Fruit fly (Drosophila melanogaster) whole organism, prepupa: ENCODE results near the gene CG12012.

Source experiments
- CG10631 ChIP-seq: fragments of 200-800 bp; sonication (Bioruptor generic); optimal IDR thresholded peaks from 2 replicates; lab custom pipeline; 2016; ENCODE audit warnings: missing biosample characterization, missing genetic modification characterization
- CG10669 ChIP-seq: fragments of 200-800 bp; sonication (Bioruptor generic); optimal IDR thresholded peaks from 3 replicates; lab custom pipeline; 2018; ENCODE audit warnings: missing biosample characterization, mild to moderate bottlenecking, missing genetic modification characterization, moderate library complexity
- CG11294 ChIP-seq: fragments of 200-800 bp; sonication (Bioruptor generic); IDR thresholded peaks from 2 replicates; pipeline ENCODE4 v1.3.6; 2022; ENCODE audit warnings: missing biosample characterization, missing genetic modification characterization
- CG11762 ChIP-seq: fragments of 200-800 bp; sonication (Bioruptor generic); optimal IDR thresholded peaks from 3 replicates; lab custom pipeline; 2016; ENCODE audit warnings: missing biosample characterization, missing genetic modification characterization; ENCODE audit not compliant: insufficient read depth
- CG11902 ChIP-seq: fragments of 200-800 bp; sonication (Bioruptor generic); optimal IDR thresholded peaks from 3 replicates; lab custom pipeline; 2016; ENCODE audit warnings: missing biosample characterization, missing genetic modification characterization
- CG15336 ChIP-seq: fragments of 200-800 bp; sonication (Bioruptor generic); IDR thresholded peaks from 2 replicates; pipeline ENCODE4 v1.3.6; 2022; ENCODE audit warnings: missing biosample characterization, missing genetic modification characterization
- CG1621 ChIP-seq: fragments of 200-800 bp; sonication (Bioruptor generic); optimal IDR thresholded peaks from 3 replicates; lab custom pipeline; 2018; ENCODE audit warnings: missing biosample characterization, mild to moderate bottlenecking, missing genetic modification characterization
- CG16779 ChIP-seq: fragments of 200-800 bp; sonication (Bioruptor generic); optimal IDR thresholded peaks from 3 replicates; lab custom pipeline; 2017; ENCODE audit warnings: missing biosample characterization, mild to moderate bottlenecking, missing genetic modification characterization
- CG3032 ChIP-seq: fragments of 200-800 bp; optimal IDR thresholded peaks from 2 replicates; lab custom pipeline; 2019; ENCODE audit warnings: missing biosample characterization, mild to moderate bottlenecking, missing genetic modification characterization, moderate library complexity
- CG34406 ChIP-seq: fragments of 200-800 bp; sonication (Bioruptor generic); optimal IDR thresholded peaks from 3 replicates; lab custom pipeline; 2016; ENCODE audit warnings: missing biosample characterization, missing genetic modification characterization
- CG3919 ChIP-seq: fragments of 200-800 bp; sonication (Bioruptor generic); optimal IDR thresholded peaks from 3 replicates; lab custom pipeline; 2016; ENCODE audit warnings: missing biosample characterization, missing genetic modification characterization
- CG4318 ChIP-seq: fragments of 200-800 bp; sonication (Bioruptor generic); optimal IDR thresholded peaks from 3 replicates; lab custom pipeline; 2017; ENCODE audit warnings: missing biosample characterization, mild to moderate bottlenecking, missing genetic modification characterization
- CG6276 ChIP-seq: fragments of 200-800 bp; sonication (Bioruptor generic); optimal IDR thresholded peaks from 2 replicates; lab custom pipeline; 2017; ENCODE audit warnings: missing biosample characterization, mild to moderate bottlenecking, missing genetic modification characterization
- CG6808 ChIP-seq: fragments of 200-800 bp; sonication (Bioruptor generic); optimal IDR thresholded peaks from 3 replicates; lab custom pipeline; 2017; ENCODE audit warnings: missing biosample characterization, missing genetic modification characterization, mild to moderate bottlenecking, moderate library complexity, missing genetic modification reagents
- CG6854 ChIP-seq: fragments of 200-800 bp; sonication (Bioruptor generic); optimal IDR thresholded peaks from 2 replicates; lab custom pipeline; 2017; ENCODE audit warnings: missing biosample characterization, mild to moderate bottlenecking, missing genetic modification characterization
- CG8119 ChIP-seq: fragments of 200-800 bp; sonication (Bioruptor generic); IDR thresholded peaks from 3 replicates; pipeline ENCODE4 v1.3.6; 2022; ENCODE audit warnings: missing biosample characterization, missing genetic modification characterization
- CG9139 ChIP-seq: fragments of 200-800 bp; sonication (Bioruptor generic); optimal IDR thresholded peaks from 3 replicates; lab custom pipeline; 2017; ENCODE audit warnings: missing biosample characterization, mild to moderate bottlenecking, missing genetic modification characterization
- Eip75B ChIP-seq: fragments of 200-800 bp; sonication (Bioruptor generic); optimal IDR thresholded peaks from 3 replicates; lab custom pipeline; 2016; ENCODE audit warnings: missing biosample characterization, missing genetic modification characterization
- Eip78C ChIP-seq: fragments of 200-800 bp; sonication (Bioruptor generic); peaks from one replicate; lab custom pipeline; 2016; ENCODE audit warnings: missing biosample characterization, missing genetic modification characterization
- Eip93F ChIP-seq: fragments of 200-800 bp; sonication (Bioruptor generic); optimal IDR thresholded peaks from 2 replicates; lab custom pipeline; 2016; ENCODE audit warnings: missing biosample characterization, mild to moderate bottlenecking, missing genetic modification characterization
- Ets21C ChIP-seq: fragments of 200-800 bp; sonication (Bioruptor generic); optimal IDR thresholded peaks from 3 replicates; lab custom pipeline; 2016; ENCODE audit warnings: missing biosample characterization, missing genetic modification characterization
- Ets96B ChIP-seq: fragments of 200-800 bp; optimal IDR thresholded peaks from 2 replicates; lab custom pipeline; 2019; ENCODE audit warnings: missing biosample characterization, mild to moderate bottlenecking, missing genetic modification characterization, moderate library complexity
- Hr38 ChIP-seq: sonication (Bioruptor generic); optimal IDR thresholded peaks from 2 replicates; lab custom pipeline; 2016; ENCODE audit warnings: missing biosample characterization, missing genetic modification characterization
- Hr4 ChIP-seq: fragments of 200-800 bp; sonication (Bioruptor generic); optimal IDR thresholded peaks from 3 replicates; lab custom pipeline; 2016; ENCODE audit warnings: missing biosample characterization, missing genetic modification characterization
- Lpt ChIP-seq: fragments of 200-800 bp; sonication (Bioruptor generic); optimal IDR thresholded peaks from 3 replicates; lab custom pipeline; 2016; ENCODE audit warnings: missing biosample characterization, missing genetic modification characterization
- Met ChIP-seq: fragments of 200-800 bp; sonication (Bioruptor generic); optimal IDR thresholded peaks from 3 replicates; lab custom pipeline; 2016; ENCODE audit warnings: missing biosample characterization, missing genetic modification characterization
- OdsH ChIP-seq: fragments of 200-800 bp; sonication (Bioruptor generic); optimal IDR thresholded peaks from 3 replicates; lab custom pipeline; 2016; ENCODE audit warnings: missing biosample characterization, missing genetic modification characterization
- Smox ChIP-seq: fragments of 200-800 bp; sonication (Bioruptor generic); optimal IDR thresholded peaks from 3 replicates; lab custom pipeline; 2016; ENCODE audit warnings: missing biosample characterization, missing genetic modification characterization
- Sox102F ChIP-seq: fragments of 200-800 bp; sonication (Bioruptor generic); optimal IDR thresholded peaks from 2 replicates; lab custom pipeline; 2016; ENCODE audit warnings: missing biosample characterization, mild to moderate bottlenecking, missing genetic modification characterization
- Sox15 ChIP-seq: fragments of 200-800 bp; sonication (Bioruptor generic); optimal IDR thresholded peaks from 3 replicates; lab custom pipeline; 2016; ENCODE audit warnings: missing biosample characterization, missing genetic modification characterization
- achi ChIP-seq: fragments of 200-800 bp; sonication (Bioruptor generic); optimal IDR thresholded peaks from 3 replicates; lab custom pipeline; 2016; ENCODE audit warnings: missing biosample characterization, missing genetic modification characterization
- acj6 ChIP-seq: fragments of 200-800 bp; sonication (Bioruptor generic); optimal IDR thresholded peaks from 3 replicates; lab custom pipeline; 2016; ENCODE audit warnings: missing biosample characterization, missing genetic modification characterization
- cyc ChIP-seq: fragments of 200-800 bp; sonication (Bioruptor generic); optimal IDR thresholded peaks from 3 replicates; lab custom pipeline; 2016; ENCODE audit warnings: missing biosample characterization, missing genetic modification characterization
- dac ChIP-seq: fragments of 200-800 bp; sonication (Bioruptor generic); optimal IDR thresholded peaks from 2 replicates; lab custom pipeline; 2017; ENCODE audit warnings: missing biosample characterization, mild to moderate bottlenecking, missing genetic modification characterization
- dsx ChIP-seq: fragments of 200-800 bp; optimal IDR thresholded peaks from 3 replicates; lab custom pipeline; 2019; ENCODE audit warnings: missing biosample characterization, mild to moderate bottlenecking, missing genetic modification characterization, moderate library complexity; ENCODE audit not compliant: poor library complexity, severe bottlenecking
- eg ChIP-seq: fragments of 200-800 bp; sonication (Bioruptor generic); IDR thresholded peaks from 3 replicates; pipeline ENCODE4 v1.3.6; 2022; ENCODE audit warnings: missing biosample characterization, missing genetic modification characterization
- esn ChIP-seq: fragments of 200-800 bp; sonication (Bioruptor generic); optimal IDR thresholded peaks from 2 replicates; lab custom pipeline; 2016; ENCODE audit warnings: missing biosample characterization, mild to moderate bottlenecking, missing genetic modification characterization, moderate library complexity
- fd85E ChIP-seq: fragments of 200-800 bp; sonication (Bioruptor generic); optimal IDR thresholded peaks from 3 replicates; lab custom pipeline; 2016; ENCODE audit warnings: missing biosample characterization, missing genetic modification characterization
- lz ChIP-seq: fragments of 200-800 bp; sonication (Bioruptor generic); optimal IDR thresholded peaks from 3 replicates; lab custom pipeline; 2016; ENCODE audit warnings: missing biosample characterization, missing genetic modification characterization
- net ChIP-seq: fragments of 200-800 bp; sonication (Bioruptor generic); optimal IDR thresholded peaks from 3 replicates; lab custom pipeline; 2016; ENCODE audit warnings: missing biosample characterization, missing genetic modification characterization
- pdm3 ChIP-seq: fragments of 200-800 bp; sonication (Bioruptor generic); optimal IDR thresholded peaks from 3 replicates; lab custom pipeline; 2016; ENCODE audit warnings: missing biosample characterization, missing genetic modification characterization
- spab ChIP-seq: fragments of 200-800 bp; sonication (Bioruptor generic); optimal IDR thresholded peaks from 2 replicates; lab custom pipeline; 2017; ENCODE audit warnings: missing biosample characterization, mild to moderate bottlenecking, missing genetic modification characterization, missing genetic modification reagents
- ss ChIP-seq, 2 experiments: fragments of 200-800 bp; sonication (Bioruptor generic); optimal IDR thresholded peaks; 2 replicates in 1 of 2; 3 replicates in 1 of 2; lab custom pipeline; 2017 to 2018; ENCODE audit warnings: mild to moderate bottlenecking in 2 of 2, missing biosample characterization in 2 of 2, missing genetic modification characterization in 2 of 2, moderate library complexity in 1 of 2
- topi ChIP-seq: fragments of 200-800 bp; sonication (Bioruptor generic); optimal IDR thresholded peaks from 3 replicates; lab custom pipeline; 2016; ENCODE audit warnings: missing biosample characterization, missing genetic modification characterization
- vri ChIP-seq: fragments of 200-800 bp; sonication (Bioruptor generic); optimal IDR thresholded peaks from 3 replicates; lab custom pipeline; 2016; ENCODE audit warnings: missing biosample characterization, mild to moderate bottlenecking, missing genetic modification characterization

The CG12012 gene

dm6 chr3L:3399249-3399922, 22.8 kb downstream of the CG12012 start (continued):
- TF ChIP-seq pdm3 (GFP tag; lab: Kevin White, UChicago) (peak; percentile 87), Eip93F (GFP tag; lab: Kevin White, UChicago) (peak; percentile 2), topi (GFP tag; lab: Kevin White, UChicago) (peak; percentile 89), Ets21C (GFP tag; lab: Kevin White, UChicago) (peak; percentile 79), spab (GFP tag; lab: Kevin White, UChicago) (peak; percentile 74), Smox (GFP tag; lab: Kevin White, UChicago) (peak; percentile 84), eg (GFP tag; lab: Robert Waterston, UW) (peak; percentile 72), CG9139 (GFP tag; lab: Kevin White, UChicago) (peak; percentile 41), Eip78C (GFP tag; lab: Kevin White, UChicago) (peak; percentile 96), net (GFP tag; lab: Kevin White, UChicago) (peak; percentile 85), CG3919 (GFP tag; lab: Kevin White, UChicago) (peak; percentile 90), acj6 (GFP tag; lab: Kevin White, UChicago) (peak; percentile 88), Lpt (GFP tag; lab: Kevin White, UChicago) (peak; percentile 89), Hr38 (no peak), CG34406 (GFP tag; lab: Kevin White, UChicago) (peak; percentile 91), Hr4 (peak; percentile 90), cyc (GFP tag; lab: Kevin White, UChicago) (peak; percentile 83), Met (GFP tag; lab: Kevin White, UChicago) (peak; percentile 89), CG4318 (GFP tag; lab: Kevin White, UChicago) (peak; percentile 84), CG11902 (GFP tag; lab: Kevin White, UChicago) (peak; percentile 82), lz (GFP tag; lab: Kevin White, UChicago) (peak; percentile 86), ss (GFP tag; optimal IDR thresholded peaks at IDR 0.05; lab: Kevin White, UChicago) (peak; percentile 44 to 73), OdsH (GFP tag; lab: Kevin White, UChicago) (peak; percentile 89), dac (peak; percentile 76), esn (GFP tag; lab: Kevin White, UChicago) (peak; percentile 90), Sox15 (GFP tag; lab: Kevin White, UChicago) (peak; percentile 84), Sox102F (GFP tag; lab: Kevin White, UChicago) (peak; percentile 89), CG16779 (tag; lab: Kevin White, UChicago) (peak; percentile 75), CG10669 (GFP tag; lab: Kevin White, UChicago) (peak; percentile 84), CG15336 (GFP tag; lab: Robert Waterston, UW) (peak; percentile 85), CG8119 (GFP tag; lab: Robert Waterston, UW) (peak; percentile 85), achi (GFP tag; lab: Kevin White, UChicago) (peak; percentile 86)

- TF ChIP-seq CG11902 (GFP tag; lab: Kevin White, UChicago) (no peak), Sox102F (GFP tag; lab: Kevin White, UChicago) (no peak), Met (GFP tag; lab: Kevin White, UChicago) (peak; percentile 15), Eip78C (GFP tag; lab: Kevin White, UChicago) (peak; percentile 7), vri (GFP tag; lab: Kevin White, UChicago) (peak; percentile 7)
These were observed 23.4 kb downstream of the CG12012 start for dm6 chr3L:3399923-3400309.

DNA sequence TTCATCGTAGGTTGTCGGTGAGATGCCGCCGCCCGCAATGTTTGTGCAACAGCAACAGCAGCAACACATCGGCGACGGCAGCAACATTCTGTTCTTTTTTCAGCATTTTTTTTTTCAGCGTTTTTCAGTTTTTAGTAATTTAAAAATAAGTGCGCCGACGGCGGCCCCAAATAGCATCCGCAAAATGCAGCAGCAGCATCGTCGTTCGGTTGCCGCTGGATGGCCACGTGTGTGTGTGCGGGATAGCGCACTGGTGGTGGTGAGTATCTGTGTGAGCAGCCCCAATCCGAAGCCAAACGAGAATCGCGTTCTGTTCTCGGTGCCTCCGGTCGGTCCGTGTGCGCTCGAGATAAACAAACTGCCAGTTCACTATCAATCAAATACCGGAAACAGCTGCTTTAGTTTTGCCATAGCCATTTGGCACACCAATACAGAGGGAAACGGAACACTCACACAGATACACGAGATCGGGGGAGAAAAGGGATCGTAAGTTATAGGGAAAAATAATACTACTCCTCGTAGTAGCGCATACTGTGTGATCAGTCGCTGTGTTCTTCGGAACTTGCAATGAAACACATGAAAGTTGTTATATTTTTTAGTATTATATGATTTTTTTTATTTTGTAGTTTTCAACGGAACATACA, 24.1 kb downstream of the CG12012 start:
- TF ChIP-seq lz (GFP tag; lab: Kevin White, UChicago), result no peak
- no peak for TF ChIP-seq acj6 (GFP tag; lab: Kevin White, UChicago)
- no peak for TF ChIP-seq CG10631 (GFP tag; lab: Kevin White, UChicago)
- no peak for TF ChIP-seq cyc (GFP tag; lab: Kevin White, UChicago)
- no peak for TF ChIP-seq dsx (GFP tag; lab: Kevin White, UChicago)
- TF ChIP-seq CG8119 (GFP tag; lab: Robert Waterston, UW), result peak; percentile 68
- no peak for TF ChIP-seq CG6854 (GFP tag; lab: Kevin White, UChicago)
- no peak for TF ChIP-seq CG1621 (tag; lab: Kevin White, UChicago)
- peak; percentile 8 for TF ChIP-seq fd85E (GFP tag; lab: Kevin White, UChicago)
- no peak for TF ChIP-seq CG11762 (GFP tag; lab: Kevin White, UChicago)
- TF ChIP-seq CG6808 (GFP tag; lab: Kevin White, UChicago), result peak; percentile 31
- TF ChIP-seq topi (GFP tag; lab: Kevin White, UChicago), result no peak
- no peak for TF ChIP-seq Sox15 (GFP tag; lab: Kevin White, UChicago)
- TF ChIP-seq CG3032, result no peak
- no peak for TF ChIP-seq CG9139 (GFP tag; lab: Kevin White, UChicago)
- peak; percentile 47 for TF ChIP-seq Eip78C (GFP tag; lab: Kevin White, UChicago)
- no peak for TF ChIP-seq Eip75B (GFP tag; lab: Kevin White, UChicago)
- TF ChIP-seq Ets96B (tag; lab: Kevin White, UChicago), result no peak
- TF ChIP-seq CG6276 (GFP tag; lab: Kevin White, UChicago), result peak; percentile 49
- no peak for TF ChIP-seq vri (GFP tag; lab: Kevin White, UChicago)
- TF ChIP-seq CG11294 (GFP tag; lab: Robert Waterston, UW), result no peak
